Fruit fly (Drosophila melanogaster): Measurements from ENCODE around the gene pinta.

Gene pinta

dm6 chr3R:22447195-22447873 lies 22.6 kb upstream of the pinta start, which contains the start of gene CG34288 (continued):
- TF ChIP-seq CG7928 (GFP tag; optimal IDR thresholded peaks at IDR 0.05) (no peak), CG10979 (tag; optimal IDR thresholded peaks at IDR 0.05) (no peak), row (GFP tag; IDR thresholded peaks at IDR 0.05) (peak; percentile 93), Scr (GFP tag; IDR thresholded peaks at IDR 0.05; ENCODE audit: partially characterized antibody) (peak; percentile 26; the same call in 1 of the 2 replicates), E2f1 (GFP tag; IDR thresholded peaks at IDR 0.05) (peak; percentile 66), C15 (GFP tag; IDR thresholded peaks at IDR 0.05) (peak; percentile 9; the same call in 1 of the 3 replicates), Bdp1 (GFP tag; optimal IDR thresholded peaks at IDR 0.05) (no peak), Dbx (GFP tag; IDR thresholded peaks at IDR 0.05) (peak; percentile 75), gce (GFP tag; IDR thresholded peaks at IDR 0.05) (0 out of 3 replicates have a peak, but pooled peaks have one; percentile 9), ap (GFP tag; IDR thresholded peaks at IDR 0.05) (0 out of 2 replicates have a peak, but pooled peaks have one; percentile 7), CHES-1-like (GFP tag; optimal IDR thresholded peaks at IDR 0.05) (peak; percentile 28), lov (optimal IDR thresholded peaks at IDR 0.05) (no peak), lov (GFP tag; IDR thresholded peaks at IDR 0.05) (no peak), tap (tag; optimal IDR thresholded peaks at IDR 0.05) (peak; percentile 30), CG10959 (GFP tag; IDR thresholded peaks at IDR 0.05) (peak; percentile 33; the same call in 1 of the 2 replicates), CG18262 (tag; optimal IDR thresholded peaks at IDR 0.05) (peak; percentile 40), cwo (GFP tag; optimal IDR thresholded peaks at IDR 0.05) (peak; percentile 70), CG14441 (GFP tag; IDR thresholded peaks at IDR 0.05) (peak; percentile 55), Dp (GFP tag; optimal IDR thresholded peaks at IDR 0.05) (peak; percentile 76), ase (GFP tag; IDR thresholded peaks at IDR 0.05) (peak; percentile 14; the same call in 1 of the 3 replicates), BEAF-32 (GFP tag; optimal IDR thresholded peaks at IDR 0.05) (no peak), ci (GFP tag; IDR thresholded peaks at IDR 0.05) (peak; percentile 56; the same call in 2 of the 3 replicates), Fer3 (tag; optimal IDR thresholded peaks at IDR 0.05) (peak; percentile 56), CG17802 (tag; optimal IDR thresholded peaks at IDR 0.05) (no peak), CG6854 (GFP tag; optimal IDR thresholded peaks at IDR 0.05) (no peak), jumu (GFP tag; optimal IDR thresholded peaks at IDR 0.05) (peak; percentile 46), Taf1 (GFP tag; IDR thresholded peaks at IDR 0.05) (peak; percentile 51; the same call in 1 of the 2 replicates), CG12155 (GFP tag; optimal IDR thresholded peaks at IDR 0.05) (peak; percentile 2), Atf3 (GFP tag; optimal IDR thresholded peaks at IDR 0.05) (peak; percentile 17), cas (GFP tag; IDR thresholded peaks at IDR 0.05) (peak; percentile 29; the same call in 1 of the 2 replicates), luna (GFP tag; optimal IDR thresholded peaks at IDR 0.05) (no peak), Vsx1 (GFP tag; optimal IDR thresholded peaks at IDR 0.05) (peak; percentile 96), MBD-R2 (GFP tag; IDR thresholded peaks at IDR 0.05) (peak; percentile 13; the same call in 1 of the 2 replicates), CG17328 (GFP tag; IDR thresholded peaks at IDR 0.05) (peak; percentile 42; the same call in 1 of the 2 replicates), otp (GFP tag; IDR thresholded peaks at IDR 0.05) (peak; percentile 77), sug (tag; optimal IDR thresholded peaks at IDR 0.05) (peak; percentile 89), CG14014 (GFP tag; IDR thresholded peaks at IDR 0.05) (peak; percentile 55; the same call in 1 of the 2 replicates), Awh (GFP tag; IDR thresholded peaks at IDR 0.05) (0 out of 2 replicates have a peak, but pooled peaks have one; percentile 32), bbx (GFP tag; IDR thresholded peaks at IDR 0.05; ENCODE audit: partially characterized antibody) (peak; percentile 45), pnt (GFP tag; optimal IDR thresholded peaks at IDR 0.05) (no peak), CG8290 (GFP tag; optimal IDR thresholded peaks at IDR 0.05) (no peak), CG8290 (tag; optimal IDR thresholded peaks at IDR 0.05) (no peak), HLH3B (GFP tag; IDR thresholded peaks at IDR 0.05) (0 out of 2 replicates have a peak, but pooled peaks have one; percentile 9), CG10543 (GFP tag; optimal IDR thresholded peaks at IDR 0.05) (peak; percentile 37), ara (GFP tag; IDR thresholded peaks at IDR 0.05) (0 out of 2 replicates have a peak, but pooled peaks have one; percentile 19), CG2199 (GFP tag; IDR thresholded peaks at IDR 0.05) (0 out of 3 replicates have a peak, but pooled peaks have one; percentile 29), onecut (GFP tag; IDR thresholded peaks at IDR 0.05) (peak; percentile 32), H2.0 (GFP tag; IDR thresholded peaks at IDR 0.05) (peak; percentile 37; the same call in 1 of the 2 replicates), CG12769 (tag; optimal IDR thresholded peaks at IDR 0.05) (peak; percentile 81), sqz (GFP tag; optimal IDR thresholded peaks at IDR 0.05) (no peak)
